Worm (Caenorhabditis elegans) whole organism, mixed stage, embryonic: ENCODE results near the gene B0457.4.

ENCODE experiments used
- blmp-1 ChIP-seq: fragments of 150-350 bp; optimal IDR thresholded peaks from 2 replicates; lab custom pipeline; 2014; ENCODE audit warnings: missing biosample characterization, missing genetic modification characterization
- ces-1 ChIP-seq: fragments of 150-350 bp; optimal IDR thresholded peaks from 2 replicates; lab custom pipeline; 2014; ENCODE audit warnings: missing biosample characterization, missing genetic modification reagents, missing genetic modification characterization
- elt-1 ChIP-seq: sonication (generic microtip); optimal IDR thresholded peaks from 2 replicates; lab custom pipeline; 2017; ENCODE audit warnings: missing genetic modification characterization, mild to moderate bottlenecking, missing compliant biosample characterization, antibody characterized with exemption, moderate library complexity, borderline replicate concordance; ENCODE audit not compliant: insufficient read depth
- lin-13 ChIP-seq: fragments of 150-350 bp; optimal IDR thresholded peaks from 2 replicates; lab custom pipeline; 2014; ENCODE audit warnings: missing biosample characterization, missing genetic modification characterization
- mab-5 ChIP-seq: fragments of 150-350 bp; optimal IDR thresholded peaks from 2 replicates; lab custom pipeline; 2014; ENCODE audit warnings: missing biosample characterization, missing genetic modification characterization
- tbx-8 ChIP-seq: fragments of 200-800 bp; sonication (Bioruptor generic); optimal IDR thresholded peaks from 2 replicates; lab custom pipeline; 2018; ENCODE audit warnings: mild to moderate bottlenecking, missing genetic modification characterization, moderate library complexity, missing compliant biosample characterization
- unc-39 ChIP-seq: fragments of 150-350 bp; optimal IDR thresholded peaks from 2 replicates; lab custom pipeline; 2014; ENCODE audit warnings: missing biosample characterization, missing genetic modification characterization
- unc-62 ChIP-seq: fragments of 150-350 bp; optimal IDR thresholded peaks from 2 replicates; lab custom pipeline; 2014; ENCODE audit warnings: missing biosample characterization, missing genetic modification reagents, missing genetic modification characterization

ce11 chrII:8895895-8896294, 15.9 kb downstream of the B0457.4 start:
- TF ChIP-seq tbx-8 (GFP tag; lab: Kevin White, UChicago) (no peak), lin-13 (tag; lab: Kevin White, UChicago) (no peak), elt-1 (no peak), ces-1 (GFP tag; lab: Kevin White, UChicago) (no peak), mab-5 (tag; lab: Kevin White, UChicago) (no peak), unc-62 (GFP tag; lab: Kevin White, UChicago) (no peak), blmp-1 (tag; lab: Kevin White, UChicago) (no peak), unc-39 (tag; lab: Kevin White, UChicago) (no peak)
